Worm (Caenorhabditis elegans) whole organism, L4/young adult: ENCODE results near the gene aagr-2.

ENCODE experiments used
- dao-5 ChIP-seq: sonication (generic microtip); optimal IDR thresholded peaks from 2 replicates; lab custom pipeline; 2016; ENCODE audit warnings: missing genotype, missing genetic modification characterization, moderate library complexity, missing compliant biosample characterization
- him-1 ChIP-seq: sonication (generic microtip); optimal IDR thresholded peaks from 2 replicates; lab custom pipeline; 2016; ENCODE audit warnings: missing genotype, missing genetic modification reagents, missing genetic modification characterization, missing compliant biosample characterization

ce11 chrII:4915572-4915971, 9.5 kb downstream of the aagr-2 start:
- TF ChIP-seq him-1 (no peak), dao-5 (tag; lab: Kevin White, UChicago) (no peak)
